Worm (Caenorhabditis elegans) whole organism, L2 larva: ENCODE measurements around the gene che-10.
A peak's percentile ranks its signal among the peaks of the same experiment; 100 is the strongest.

Source experiments
- C34F6.9 ChIP-seq: fragments of 150-350 bp; optimal IDR thresholded peaks from 2 replicates; lab custom pipeline; 2014; ENCODE audit warnings: missing biosample characterization, missing genetic modification characterization
- R02D3.7 ChIP-seq: fragments of 150-350 bp; optimal IDR thresholded peaks from 2 replicates; lab custom pipeline; 2014; ENCODE audit warnings: missing biosample characterization, missing genetic modification characterization
- ZK546.5 ChIP-seq: sonication (generic microtip); optimal IDR thresholded peaks from 2 replicates; lab custom pipeline; 2017; ENCODE audit warnings: missing biosample characterization, missing genetic modification characterization
- alr-1 ChIP-seq: fragments of 150-350 bp; optimal IDR thresholded peaks from 2 replicates; lab custom pipeline; 2014; ENCODE audit warnings: missing biosample characterization, missing genetic modification characterization
- aly-2 ChIP-seq: fragments of 150-350 bp; optimal IDR thresholded peaks from 2 replicates; lab custom pipeline; 2014; ENCODE audit warnings: missing biosample characterization, missing genetic modification characterization
- fos-1 ChIP-seq: fragments of 150-350 bp; optimal IDR thresholded peaks from 2 replicates; lab custom pipeline; 2014; ENCODE audit warnings: missing biosample characterization, missing genetic modification characterization
- lsy-2 ChIP-seq, 2 experiments: fragments of 150-350 bp in 1 of 2; sonication (generic microtip) in 1 of 2; optimal IDR thresholded peaks; 2 replicates each; lab custom pipeline; 2014 to 2017; ENCODE audit warnings: missing biosample characterization in 2 of 2, missing genetic modification characterization in 2 of 2
- mab-5 ChIP-seq: fragments of 150-350 bp; optimal IDR thresholded peaks from 2 replicates; lab custom pipeline; 2014; ENCODE audit warnings: missing biosample characterization, missing genetic modification characterization
- nhr-21 ChIP-seq: fragments of 150-350 bp; optimal IDR thresholded peaks from 2 replicates; lab custom pipeline; 2014; ENCODE audit warnings: missing biosample characterization, missing genetic modification characterization
- nhr-6 ChIP-seq: fragments of 150-350 bp; optimal IDR thresholded peaks from 2 replicates; lab custom pipeline; 2014; ENCODE audit warnings: missing biosample characterization, missing genetic modification characterization
- snpc-4 ChIP-seq: fragments of 150-350 bp; optimal IDR thresholded peaks from 2 replicates; lab custom pipeline; 2014; ENCODE audit warnings: missing biosample characterization, missing genetic modification characterization
- unc-62 ChIP-seq: fragments of 150-350 bp; optimal IDR thresholded peaks from 2 replicates; lab custom pipeline; 2014; ENCODE audit warnings: missing biosample characterization, missing genetic modification reagents, missing genetic modification characterization
- ztf-11 ChIP-seq: sonication (generic microtip); optimal IDR thresholded peaks from 2 replicates; lab custom pipeline; 2017; ENCODE audit warnings: missing biosample characterization, missing genetic modification characterization

ce11 chrII:4603035-4603434 lies 35.1 kb downstream of the che-10 start, which contains the start of gene F35D11.4:
- TF ChIP-seq ZK546.5 (tag; lab: Kevin White, UChicago) (no peak), R02D3.7 (tag; lab: Kevin White, UChicago) (no peak), mab-5 (tag; lab: Kevin White, UChicago) (peak; percentile 6), snpc-4 (tag; lab: Kevin White, UChicago) (peak; percentile 58), lsy-2 (tag; optimal IDR thresholded peaks at IDR 0.05; lab: Kevin White, UChicago) (peak; percentile 42 to 81), unc-62 (GFP tag; lab: Kevin White, UChicago) (no peak), fos-1 (peak; percentile 72), nhr-21 (peak; percentile 47), ztf-11 (no peak), aly-2 (tag; lab: Kevin White, UChicago) (no peak), C34F6.9 (tag; lab: Kevin White, UChicago) (peak; percentile 72), alr-1 (no peak), nhr-6 (tag; lab: Kevin White, UChicago) (no peak)
